Worm (Caenorhabditis elegans) whole organism, L1 larva: ENCODE results near the gene trul-1.

Source experiments
- C04F5.9 ChIP-seq: sonication (generic microtip); optimal IDR thresholded peaks from 2 replicates; lab custom pipeline; 2016; ENCODE audit warnings: missing genetic modification characterization, missing compliant biosample characterization
- C34B4.2 ChIP-seq: sonication (generic microtip); optimal IDR thresholded peaks from 2 replicates; lab custom pipeline; 2017; ENCODE audit warnings: mild to moderate bottlenecking, missing genetic modification characterization, missing compliant biosample characterization
- F16B12.6 ChIP-seq: fragments of 150-350 bp; optimal IDR thresholded peaks from 2 replicates; lab custom pipeline; 2014; ENCODE audit warnings: missing biosample characterization, missing genetic modification characterization
- alr-1 ChIP-seq: fragments of 200-800 bp; sonication (Bioruptor generic); optimal IDR thresholded peaks from 2 replicates; lab custom pipeline; 2018; ENCODE audit warnings: borderline replicate concordance, mild to moderate bottlenecking, missing genetic modification characterization, missing compliant biosample characterization
- blmp-1 ChIP-seq: fragments of 150-350 bp; optimal IDR thresholded peaks from 2 replicates; lab custom pipeline; 2014; ENCODE audit warnings: missing biosample characterization, missing genetic modification characterization
- ceh-63 ChIP-seq: fragments of 200-800 bp; sonication (Bioruptor generic); optimal IDR thresholded peaks from 2 replicates; lab custom pipeline; 2018; ENCODE audit warnings: mild to moderate bottlenecking, missing genetic modification characterization, missing compliant biosample characterization
- ceh-8 ChIP-seq: fragments of 200-800 bp; sonication (Bioruptor generic); optimal IDR thresholded peaks from 2 replicates; lab custom pipeline; 2018; ENCODE audit warnings: mild to moderate bottlenecking, missing genetic modification characterization, moderate library complexity, missing compliant biosample characterization
- ceh-82 ChIP-seq, 3 experiments: fragments of 150-350 bp in 1 of 3; sonication (generic microtip) in 2 of 3; optimal IDR thresholded peaks; 2 replicates each; lab custom pipeline; 2014 to 2017; ENCODE audit warnings: missing biosample characterization in 3 of 3, missing genetic modification characterization in 3 of 3
- ceh-90 ChIP-seq: sonication (generic microtip); optimal IDR thresholded peaks from 2 replicates; lab custom pipeline; 2016; ENCODE audit warnings: missing genetic modification characterization, missing compliant biosample characterization
- ces-1 ChIP-seq: fragments of 150-350 bp; optimal IDR thresholded peaks from 2 replicates; lab custom pipeline; 2014; ENCODE audit warnings: missing biosample characterization, missing genetic modification reagents, missing genetic modification characterization
- dpl-1 ChIP-seq, 3 experiments: fragments of 150-350 bp in 2 of 3; sonication (generic microtip) in 1 of 3; optimal IDR thresholded peaks; 2 replicates each; lab custom pipeline; 2014 to 2017; ENCODE audit warnings: missing biosample characterization in 3 of 3, missing genetic modification characterization in 3 of 3, missing genetic modification reagents in 3 of 3
- dsc-1 ChIP-seq: sonication (generic microtip); optimal IDR thresholded peaks from 2 replicates; lab custom pipeline; 2016; ENCODE audit warnings: mild to moderate bottlenecking, missing genetic modification characterization, missing compliant biosample characterization
- efl-1 ChIP-seq, 4 experiments: fragments of 150-350 bp; optimal IDR thresholded peaks in 3 of 4; peaks in 1 of 4; 1 replicate in 1 of 4; 2 replicates in 3 of 4; lab custom pipeline; 2014; ENCODE audit warnings: missing biosample characterization in 2 of 4, missing genetic modification characterization in 2 of 4, missing genetic modification reagents in 2 of 4
- elt-2 ChIP-seq: sonication (generic microtip); optimal IDR thresholded peaks from 2 replicates; lab custom pipeline; 2016; ENCODE audit warnings: missing genetic modification characterization, mild to moderate bottlenecking, inconsistent platforms, missing compliant biosample characterization, missing genetic modification reagents
- ets-5 ChIP-seq: fragments of 200-800 bp; sonication (Bioruptor generic); IDR thresholded peaks from 2 replicates; pipeline ENCODE4 v1.3.6; 2022; ENCODE audit warnings: missing genetic modification characterization, missing compliant biosample characterization
- fkh-10 ChIP-seq: sonication (generic microtip); optimal IDR thresholded peaks from 2 replicates; lab custom pipeline; 2017; ENCODE audit warnings: missing biosample characterization, missing genetic modification reagents, missing genetic modification characterization
- fkh-4 ChIP-seq: sonication (generic microtip); optimal IDR thresholded peaks from 2 replicates; lab custom pipeline; 2016; ENCODE audit warnings: missing compliant biosample characterization, missing genetic modification characterization, borderline replicate concordance
- grh-1 ChIP-seq: fragments of 200-800 bp; sonication (Bioruptor generic); IDR thresholded peaks from 2 replicates; pipeline ENCODE4 v1.3.6; 2022; ENCODE audit warnings: missing genetic modification reagents, missing genetic modification characterization, missing compliant biosample characterization
- hlh-4 ChIP-seq: sonication (generic microtip); optimal IDR thresholded peaks from 2 replicates; lab custom pipeline; 2016; ENCODE audit warnings: mild to moderate bottlenecking, missing genetic modification characterization, missing compliant biosample characterization
- irx-1 ChIP-seq: sonication (generic microtip); optimal IDR thresholded peaks from 2 replicates; lab custom pipeline; 2016; ENCODE audit warnings: missing genetic modification characterization, missing compliant biosample characterization
- jun-1 ChIP-seq: fragments of 150-350 bp; optimal IDR thresholded peaks from 2 replicates; lab custom pipeline; 2014; ENCODE audit warnings: missing biosample characterization, missing genetic modification reagents, missing genetic modification characterization
- lin-35 ChIP-seq, 2 experiments: fragments of 150-350 bp; optimal IDR thresholded peaks; 2 replicates each; lab custom pipeline; 2014; ENCODE audit warnings: missing biosample characterization in 2 of 2, missing genetic modification characterization in 2 of 2, missing genetic modification reagents in 2 of 2
- lsy-2 ChIP-seq, 2 experiments: fragments of 150-350 bp; optimal IDR thresholded peaks; 2 replicates each; lab custom pipeline; 2014; ENCODE audit warnings: missing biosample characterization in 2 of 2, missing genetic modification characterization in 2 of 2
- mdl-1 ChIP-seq, 2 experiments: fragments of 150-350 bp; optimal IDR thresholded peaks; 2 replicates each; lab custom pipeline; 2014 to 2017; ENCODE audit warnings: missing biosample characterization in 2 of 2, missing genetic modification characterization in 2 of 2, inconsistent platforms in 1 of 2
- nhr-11 ChIP-seq: fragments of 150-350 bp; optimal IDR thresholded peaks from 2 replicates; lab custom pipeline; 2014; ENCODE audit warnings: missing biosample characterization, missing genetic modification characterization
- nhr-12 ChIP-seq: sonication (generic microtip); optimal IDR thresholded peaks from 2 replicates; lab custom pipeline; 2017; ENCODE audit warnings: missing biosample characterization, missing genetic modification characterization
- nhr-20 ChIP-seq: sonication (generic microtip); optimal IDR thresholded peaks from 2 replicates; lab custom pipeline; 2016; ENCODE audit warnings: mild to moderate bottlenecking, missing genetic modification characterization, missing compliant biosample characterization
- nhr-28 ChIP-seq: fragments of 150-350 bp; optimal IDR thresholded peaks from 2 replicates; lab custom pipeline; 2014; ENCODE audit warnings: missing biosample characterization, missing genetic modification characterization
- nhr-76 ChIP-seq: sonication (generic microtip); optimal IDR thresholded peaks from 2 replicates; lab custom pipeline; 2017; ENCODE audit warnings: missing biosample characterization, missing genetic modification characterization
- nhr-77 ChIP-seq: fragments of 150-350 bp; optimal IDR thresholded peaks from 2 replicates; lab custom pipeline; 2014; ENCODE audit warnings: missing biosample characterization, missing genetic modification characterization
- nhr-85 ChIP-seq: sonication (generic microtip); peaks from one replicate; lab custom pipeline; 2016; ENCODE audit warnings: missing genetic modification characterization, inconsistent platforms, missing compliant biosample characterization
- nhr-90 ChIP-seq: sonication (generic microtip); optimal IDR thresholded peaks from 2 replicates; lab custom pipeline; 2016; ENCODE audit warnings: mild to moderate bottlenecking, missing genetic modification characterization, missing compliant biosample characterization; ENCODE audit not compliant: poor library complexity
- pag-3 ChIP-seq: sonication (generic microtip); optimal IDR thresholded peaks from 2 replicates; lab custom pipeline; 2017; ENCODE audit warnings: missing genetic modification characterization, mild to moderate bottlenecking, missing compliant biosample characterization, antibody characterized with exemption, borderline replicate concordance; ENCODE audit not compliant: insufficient read depth
- pqm-1 ChIP-seq: sonication (generic microtip); optimal IDR thresholded peaks from 3 replicates; lab custom pipeline; 2017; ENCODE audit warnings: missing biosample characterization, missing genetic modification characterization
- skn-1 ChIP-seq: fragments of 150-350 bp; optimal IDR thresholded peaks from 2 replicates; lab custom pipeline; 2014; ENCODE audit warnings: missing biosample characterization, missing genetic modification characterization
- snpc-4 ChIP-seq: fragments of 150-350 bp; optimal IDR thresholded peaks from 2 replicates; lab custom pipeline; 2014; ENCODE audit warnings: missing biosample characterization, missing genetic modification characterization
- snu-23 ChIP-seq: sonication (generic microtip); optimal IDR thresholded peaks from 2 replicates; lab custom pipeline; 2016; ENCODE audit warnings: missing genetic modification characterization, missing compliant biosample characterization
- sox-4 ChIP-seq: sonication (generic microtip); optimal IDR thresholded peaks from 2 replicates; lab custom pipeline; 2016; ENCODE audit warnings: missing genetic modification characterization, missing compliant biosample characterization
- swsn-7 ChIP-seq: sonication (generic microtip); optimal IDR thresholded peaks from 2 replicates; lab custom pipeline; 2016; ENCODE audit warnings: missing genetic modification characterization, missing compliant biosample characterization
- unc-30 ChIP-seq: sonication (generic microtip); optimal IDR thresholded peaks from 2 replicates; lab custom pipeline; 2017; ENCODE audit warnings: missing biosample characterization, missing genetic modification characterization
- unc-62 ChIP-seq: fragments of 150-350 bp; optimal IDR thresholded peaks from 2 replicates; lab custom pipeline; 2014; ENCODE audit warnings: missing biosample characterization, missing genetic modification reagents, missing genetic modification characterization

trul-1 gene

ce11 chrII:247736-248135 lies 34.6 kb downstream of the trul-1 start:
- TF ChIP-seq mdl-1 (tag; optimal IDR thresholded peaks at IDR 0.05; lab: Kevin White, UChicago) (no peak), efl-1 (optimal IDR thresholded peaks at IDR 0.05; lab: Kevin White, UChicago) (no peak), efl-1 (GFP tag; optimal IDR thresholded peaks at IDR 0.05 in 1 of 2; lab: Kevin White, UChicago) (no peak), nhr-77 (tag; lab: Kevin White, UChicago) (no peak), nhr-28 (tag; lab: Kevin White, UChicago) (no peak)

DNA sequence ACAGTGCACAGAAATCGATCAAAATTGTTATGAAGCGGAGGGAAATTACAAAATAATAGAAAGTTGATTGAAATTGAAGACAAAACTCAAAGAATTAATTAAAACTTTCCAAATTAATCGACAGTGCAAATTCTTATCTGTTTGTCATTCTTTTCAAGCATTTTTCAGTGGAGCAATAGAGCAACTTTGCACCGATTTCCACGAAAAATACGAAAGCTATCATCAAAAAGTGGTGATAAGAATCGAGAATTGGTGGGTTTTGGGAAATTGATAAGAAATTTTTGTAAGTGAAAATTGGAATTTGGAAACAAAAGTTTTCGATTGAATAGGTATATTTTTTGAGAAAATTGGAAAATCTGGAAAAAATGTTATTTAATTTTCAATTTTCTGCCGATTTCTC lies 42.3 kb downstream of the trul-1 start:
- no peak for TF ChIP-seq F16B12.6
- peak; percentile 99 for TF ChIP-seq pqm-1 (tag; lab: Kevin White, UChicago)
- TF ChIP-seq unc-62 (GFP tag; lab: Kevin White, UChicago), result no peak
- no peak for TF ChIP-seq nhr-90 (tag; lab: Kevin White, UChicago)
- TF ChIP-seq nhr-12 (tag; lab: Kevin White, UChicago), result no peak
- TF ChIP-seq hlh-4 (tag; lab: Kevin White, UChicago), result no peak
- TF ChIP-seq C04F5.9 (tag; lab: Kevin White, UChicago), result no peak
- no peak for TF ChIP-seq dpl-1 (GFP tag; optimal IDR thresholded peaks at IDR 0.05; lab: Kevin White, UChicago)
- TF ChIP-seq elt-2 (tag; lab: Kevin White, UChicago), result peak; percentile 71
- no peak for TF ChIP-seq swsn-7
- no peak for TF ChIP-seq nhr-76 (tag; lab: Kevin White, UChicago)
- no peak for TF ChIP-seq alr-1
- TF ChIP-seq fkh-4 (tag; lab: Kevin White, UChicago), result no peak
- no peak for TF ChIP-seq nhr-85 (tag; lab: Kevin White, UChicago)
- no peak for TF ChIP-seq nhr-11 (tag; lab: Kevin White, UChicago)
- no peak for TF ChIP-seq ces-1 (GFP tag; lab: Kevin White, UChicago)
- peak in 1 of 2 experiments; percentile 7 for TF ChIP-seq efl-1 (optimal IDR thresholded peaks at IDR 0.05; lab: Kevin White, UChicago)
- TF ChIP-seq efl-1 (GFP tag; optimal IDR thresholded peaks at IDR 0.05 in 1 of 2; lab: Kevin White, UChicago), result peak in 1 of 2 experiments; percentile 88
- TF ChIP-seq ceh-82 (tag; optimal IDR thresholded peaks at IDR 0.05; lab: Kevin White, UChicago), result no peak
- TF ChIP-seq grh-1 (GFP tag; lab: Robert Waterston, UW), result no peak
- TF ChIP-seq dsc-1 (tag; lab: Kevin White, UChicago), result no peak
- TF ChIP-seq lsy-2 (tag; optimal IDR thresholded peaks at IDR 0.05; lab: Kevin White, UChicago), result no peak
- no peak for TF ChIP-seq ets-5 (GFP tag; lab: Robert Waterston, UW)
- no peak for TF ChIP-seq nhr-20
- TF ChIP-seq unc-30 (tag; lab: Kevin White, UChicago), result no peak
- no peak for TF ChIP-seq ceh-90
- no peak for TF ChIP-seq jun-1 (tag; lab: Kevin White, UChicago)
- TF ChIP-seq ceh-63 (GFP tag; lab: Kevin White, UChicago), result no peak
- TF ChIP-seq lin-35 (GFP tag; optimal IDR thresholded peaks at IDR 0.05; lab: Kevin White, UChicago), result peak in 1 of 2 experiments; percentile 27
- TF ChIP-seq skn-1 (tag; lab: Kevin White, UChicago), result no peak

DNA sequence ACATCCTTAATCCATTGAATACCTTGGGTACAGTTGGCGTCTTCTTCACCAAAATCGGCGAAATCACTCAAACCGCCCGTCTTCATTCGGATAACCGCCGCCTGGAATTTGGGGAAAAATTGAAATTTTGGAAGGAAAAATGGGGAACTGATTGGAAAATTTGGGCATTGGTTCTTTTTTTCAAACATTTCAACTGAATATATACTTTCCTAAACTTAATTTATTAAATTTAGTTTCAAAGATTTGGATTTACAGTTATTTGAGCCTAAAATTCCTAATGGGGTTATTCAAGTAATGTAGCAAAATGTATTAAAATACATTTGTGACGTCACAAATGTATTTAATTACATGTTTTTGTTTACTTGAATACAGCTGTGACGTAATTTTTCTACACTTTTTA lies 44.7 kb downstream of the trul-1 start, which contains the start of gene laat-1:
TSS of gene laat-1 (minus strand) at position 101 of the 400 bp plus-strand sequence.
- TF ChIP-seq snu-23 (GFP tag; lab: Kevin White, UChicago) (no peak), snpc-4 (no peak), pag-3 (no peak), sox-4 (tag; lab: Kevin White, UChicago) (no peak), F16B12.6 (no peak), efl-1 (optimal IDR thresholded peaks at IDR 0.05; lab: Kevin White, UChicago) (no peak), efl-1 (GFP tag; optimal IDR thresholded peaks at IDR 0.05 in 1 of 2; lab: Kevin White, UChicago) (no peak), swsn-7 (no peak), ets-5 (GFP tag; lab: Robert Waterston, UW) (no peak), nhr-85 (tag; lab: Kevin White, UChicago) (no peak), mdl-1 (tag; optimal IDR thresholded peaks at IDR 0.05; lab: Kevin White, UChicago) (no peak), alr-1 (no peak), blmp-1 (tag; lab: Kevin White, UChicago) (no peak), C34B4.2 (no peak), nhr-90 (tag; lab: Kevin White, UChicago) (no peak), fkh-4 (tag; lab: Kevin White, UChicago) (no peak), dsc-1 (tag; lab: Kevin White, UChicago) (no peak), jun-1 (tag; lab: Kevin White, UChicago) (no peak), ceh-8 (no peak), fkh-10 (GFP tag; lab: Kevin White, UChicago) (no peak), irx-1 (tag; lab: Kevin White, UChicago) (no peak)
